Fruit fly (Drosophila melanogaster) S2 (cell line): ENCODE results near the gene CG18586.

Experiments used
- CG8478 ChIP-seq: fragments of >200 bp; optimal IDR thresholded peaks from 2 replicates; lab custom pipeline; 2018
- CTCF ChIP-seq, 2 experiments: fragments of >200 bp; optimal IDR thresholded peaks; 2 replicates each; lab custom pipeline; 2018

dm6 chr3L:5903955-5904354, 30.8 kb downstream of the CG18586 start, which contains the start of gene CG32413:
- TF ChIP-seq CG8478 (lab: Kevin White, UChicago) (no peak), CTCF (optimal IDR thresholded peaks at IDR 0.05; lab: Kevin White, UChicago) (no peak)
